Fruit fly (Drosophila melanogaster): Measurements from ENCODE around the gene CG31370.

The CG31370 gene

dm6 chr3R:25265589-25266201, 36.6 kb upstream of the CG31370 start, which contains the start of the genes GlnRS and RIOK2:
TSS of gene GlnRS (minus strand) at chr3R:25265721.
TSS of gene RIOK2 (plus strand) at chr3R:25265844.
- TF ChIP-seq CG15514 (GFP tag; optimal IDR thresholded peaks at IDR 0.05) (peak; percentile 83), MTF-1 (GFP tag; optimal IDR thresholded peaks at IDR 0.05; ENCODE audit: borderline replicate concordance) (no peak), CG10565 (GFP tag; optimal IDR thresholded peaks at IDR 0.05) (no peak), gsb-n (tag; optimal IDR thresholded peaks at IDR 0.05) (no peak), Atf3 (GFP tag; optimal IDR thresholded peaks at IDR 0.05) (peak; percentile 5), E2f2 (GFP tag; IDR thresholded peaks at IDR 0.05) (no peak), MESR4 (GFP tag; optimal IDR thresholded peaks at IDR 0.05) (peak; percentile 95), tna (GFP tag; IDR thresholded peaks at IDR 0.05; ENCODE audit: partially characterized antibody) (peak; percentile 92), CG11247 (GFP tag; IDR thresholded peaks at IDR 0.05) (no peak), CG7987 (GFP tag; optimal IDR thresholded peaks at IDR 0.05) (peak; percentile 49), HmgZ (tag; optimal IDR thresholded peaks at IDR 0.05) (peak; percentile 86), CG2129 (GFP tag; IDR thresholded peaks at IDR 0.05; ENCODE audit: partially characterized antibody) (peak; percentile 87), stwl (tag; optimal IDR thresholded peaks at IDR 0.05) (peak; percentile 95), Opbp (GFP tag; IDR thresholded peaks at IDR 0.05; ENCODE audit: partially characterized antibody) (peak; percentile 97), CG9609 (GFP tag; optimal IDR thresholded peaks at IDR 0.05) (peak; percentile 16), CG1529 (GFP tag; optimal IDR thresholded peaks at IDR 0.05) (no peak), ERR (GFP tag; optimal IDR thresholded peaks at IDR 0.05) (peak; percentile 35), Scr (GFP tag; IDR thresholded peaks at IDR 0.05; ENCODE audit: partially characterized antibody) (peak; percentile 94), nerfin-2 (GFP tag; IDR thresholded peaks at IDR 0.05; ENCODE audit: partially characterized antibody) (peak; percentile 75; the same call in 1 of the 2 replicates), CG17912 (GFP tag; optimal IDR thresholded peaks at IDR 0.05) (peak; percentile 54), Abd-B (GFP tag; optimal IDR thresholded peaks at IDR 0.05) (no peak), Rfx (GFP tag; IDR thresholded peaks at IDR 0.05) (peak; percentile 52), insv (GFP tag; optimal IDR thresholded peaks at IDR 0.05) (no peak), CG9876 (GFP tag; optimal IDR thresholded peaks at IDR 0.05) (no peak), pzg (GFP tag; optimal IDR thresholded peaks at IDR 0.05) (peak; percentile 98), hb (GFP tag; IDR thresholded peaks at IDR 0.05; ENCODE audit: partially characterized antibody) (peak; percentile 93), CG9727 (GFP tag; optimal IDR thresholded peaks at IDR 0.05) (peak; percentile 0), CG8944 (GFP tag; optimal IDR thresholded peaks at IDR 0.05) (no peak), h (optimal IDR thresholded peaks at IDR 0.05) (no peak), CG2678 (tag; optimal IDR thresholded peaks at IDR 0.05) (no peak), CG33213 (GFP tag; optimal IDR thresholded peaks at IDR 0.05) (peak; percentile 54), CG7357 (GFP tag; IDR thresholded peaks at IDR 0.05) (peak; percentile 99), Chrac-16 (GFP tag; optimal IDR thresholded peaks at IDR 0.05) (no peak), CG2116 (GFP tag; optimal IDR thresholded peaks at IDR 0.05) (peak; percentile 85), CG11560 (tag; IDR thresholded peaks at IDR 0.05) (no peak), D (optimal IDR thresholded peaks at IDR 0.05) (peak; percentile 24), D (GFP tag; optimal IDR thresholded peaks at IDR 0.05) (no peak), Taf1 (GFP tag; IDR thresholded peaks at IDR 0.05) (no peak), CG16813 (GFP tag; IDR thresholded peaks at IDR 0.05; ENCODE audit: partially characterized antibody) (peak; percentile 94), CG17186 (GFP tag; optimal IDR thresholded peaks at IDR 0.05) (peak; percentile 77), CG7963 (GFP tag; IDR thresholded peaks at IDR 0.05; ENCODE audit: partially characterized antibody) (peak; percentile 93), bowl (GFP tag; IDR thresholded peaks at IDR 0.05) (no peak), TFAM (GFP tag; optimal IDR thresholded peaks at IDR 0.05) (no peak), Rx (GFP tag; IDR thresholded peaks at IDR 0.05) (no peak), Mes4 (GFP tag; optimal IDR thresholded peaks at IDR 0.05) (no peak), maf-S (GFP tag; optimal IDR thresholded peaks at IDR 0.05) (no peak), jigr1 (GFP tag; IDR thresholded peaks at IDR 0.05) (no peak), Lhr (GFP tag; optimal IDR thresholded peaks at IDR 0.05) (peak; percentile 64), eyg (GFP tag; optimal IDR thresholded peaks at IDR 0.05) (no peak), Dbx (GFP tag; IDR thresholded peaks at IDR 0.05) (peak; percentile 60; the same call in 2 of the 3 replicates)

Measured in whole organism, embryonic.